Worm (Caenorhabditis elegans) whole organism, L1 larva: Measurements from ENCODE around the gene W08E12.8.

Experiments used
- aha-1 ChIP-seq: fragments of 150-350 bp; optimal IDR thresholded peaks from 2 replicates; lab custom pipeline; 2014; ENCODE audit warnings: missing biosample characterization, missing genetic modification characterization
- dpl-1 ChIP-seq, 3 experiments: fragments of 150-350 bp in 2 of 3; sonication (generic microtip) in 1 of 3; optimal IDR thresholded peaks; 2 replicates each; lab custom pipeline; 2014 to 2017; ENCODE audit warnings: missing biosample characterization in 3 of 3, missing genetic modification characterization in 3 of 3, missing genetic modification reagents in 3 of 3
- egl-27 ChIP-seq, 2 experiments: fragments of 150-350 bp in 1 of 2; sonication (generic microtip); optimal IDR thresholded peaks; 3 replicates each; lab custom pipeline; 2017 to 2018; ENCODE audit warnings: missing biosample characterization in 2 of 2, missing genetic modification characterization in 2 of 2, missing genetic modification reagents in 2 of 2
- elt-3 ChIP-seq, 6 experiments: fragments of 150-350 bp in 1 of 6; sonication (generic microtip); optimal IDR thresholded peaks; 2 replicates each; lab custom pipeline; 2017 to 2018; ENCODE audit warnings: missing biosample characterization in 6 of 6, missing genetic modification characterization in 6 of 6, inconsistent platforms in 1 of 6
- grh-1 ChIP-seq: fragments of 200-800 bp; sonication (Bioruptor generic); IDR thresholded peaks from 2 replicates; pipeline ENCODE4 v1.3.6; 2022; ENCODE audit warnings: missing genetic modification reagents, missing genetic modification characterization, missing compliant biosample characterization
- nhr-11 ChIP-seq: fragments of 150-350 bp; optimal IDR thresholded peaks from 2 replicates; lab custom pipeline; 2014; ENCODE audit warnings: missing biosample characterization, missing genetic modification characterization
- nhr-237 ChIP-seq: fragments of 150-350 bp; optimal IDR thresholded peaks from 2 replicates; lab custom pipeline; 2014; ENCODE audit warnings: missing biosample characterization, missing genetic modification characterization
- nhr-77 ChIP-seq: fragments of 150-350 bp; optimal IDR thresholded peaks from 2 replicates; lab custom pipeline; 2014; ENCODE audit warnings: missing biosample characterization, missing genetic modification characterization
- skn-1 ChIP-seq: fragments of 150-350 bp; optimal IDR thresholded peaks from 2 replicates; lab custom pipeline; 2014; ENCODE audit warnings: missing biosample characterization, missing genetic modification characterization
- snpc-4 ChIP-seq: fragments of 150-350 bp; optimal IDR thresholded peaks from 2 replicates; lab custom pipeline; 2014; ENCODE audit warnings: missing biosample characterization, missing genetic modification characterization
- swsn-7 ChIP-seq: sonication (generic microtip); optimal IDR thresholded peaks from 2 replicates; lab custom pipeline; 2016; ENCODE audit warnings: missing genetic modification characterization, missing compliant biosample characterization

DNA sequence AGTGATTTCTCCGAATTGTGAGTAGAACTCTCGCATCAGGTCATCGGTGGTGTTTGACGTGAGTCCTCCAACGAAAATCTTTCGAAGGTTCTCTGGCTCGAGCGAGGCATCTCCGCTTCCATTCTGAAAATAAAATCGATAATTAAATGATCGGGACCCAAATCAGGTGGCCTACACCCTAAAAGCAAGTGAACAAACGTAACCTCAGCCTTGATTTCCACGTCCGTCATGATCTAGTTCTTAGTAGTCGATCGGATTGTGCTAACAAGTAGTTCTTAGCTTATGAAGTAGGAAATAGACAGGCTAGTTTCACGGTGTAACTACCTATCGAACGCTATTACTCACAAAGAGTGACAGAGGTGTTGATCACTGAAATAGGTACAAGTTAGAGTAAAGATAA lies 46.0 kb downstream of the W08E12.8 start:
- TF ChIP-seq egl-27 (tag; optimal IDR thresholded peaks at IDR 0.05; lab: Kevin White, UChicago): no peak
- TF ChIP-seq elt-3 (tag; optimal IDR thresholded peaks at IDR 0.05; lab: Kevin White, UChicago): no peak
- no peak for TF ChIP-seq skn-1
- TF ChIP-seq nhr-11: no peak
- no peak for TF ChIP-seq nhr-237
- no peak for TF ChIP-seq snpc-4 (tag; lab: Kevin White, UChicago)
- TF ChIP-seq grh-1: no peak
- TF ChIP-seq dpl-1 (GFP tag; optimal IDR thresholded peaks at IDR 0.05; lab: Kevin White, UChicago): no peak
- no peak for TF ChIP-seq nhr-77 (tag; lab: Kevin White, UChicago)
- no peak for TF ChIP-seq swsn-7 (tag; lab: Kevin White, UChicago)
- no peak for TF ChIP-seq aha-1 (tag; lab: Kevin White, UChicago)
